Fruit fly (Drosophila melanogaster) whole organism: ENCODE measurements around the gene Nf-YA.

Experiments used
- pan ChIP-seq: fragments of >200 bp; optimal IDR thresholded peaks from 2 replicates; lab custom pipeline; 2017
- psq ChIP-seq: fragments of >200 bp; optimal IDR thresholded peaks from 2 replicates; lab custom pipeline; 2017
- usp ChIP-seq: fragments of >200 bp; optimal IDR thresholded peaks from 2 replicates; lab custom pipeline; 2017; ENCODE audit warnings: missing biosample characterization, missing genetic modification characterization, mixed read lengths

DNA sequence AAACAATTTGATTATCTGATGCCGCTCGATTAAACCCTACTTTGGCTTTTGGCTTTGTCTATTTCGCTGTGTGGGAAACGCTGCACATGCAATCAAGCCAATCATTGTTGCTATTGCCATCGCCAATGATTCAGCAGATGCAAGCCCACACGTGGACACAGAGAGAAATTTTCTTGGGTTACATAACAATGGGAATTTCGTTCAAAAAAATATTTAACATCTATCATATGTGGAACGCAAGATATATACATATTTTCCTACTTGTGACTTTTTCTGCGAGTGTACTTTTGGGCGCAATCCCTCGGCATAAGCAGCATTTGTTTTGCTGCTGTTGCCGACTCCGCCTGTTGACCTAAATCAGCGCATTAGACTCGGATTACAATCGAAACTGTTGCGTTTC is 22.7 kb downstream of the Nf-YA start:
- TF ChIP-seq usp, result no peak
- no peak for TF ChIP-seq psq (lab: Kevin White, UChicago)
- no peak for TF ChIP-seq pan (lab: Kevin White, UChicago)
